Worm (Caenorhabditis elegans) whole organism, L4 larva: Measurements from ENCODE around the gene C17H11.2.
"Not testable (repeated sequence)": the region's sequence is repeated elsewhere in the genome, so short reads cannot be mapped to it uniquely, and the experiment has no call there.

ENCODE experiments used
- aha-1 ChIP-seq: fragments of 150-350 bp; peaks from one replicate; lab custom pipeline; 2014; ENCODE audit warnings: missing biosample characterization, missing genetic modification characterization
- daf-12 ChIP-seq: fragments of 150-350 bp; optimal IDR thresholded peaks from 2 replicates; lab custom pipeline; 2014; ENCODE audit warnings: missing biosample characterization, missing genetic modification reagents, missing genetic modification characterization
- daf-8 ChIP-seq: fragments of 200-800 bp; sonication (Bioruptor generic); IDR thresholded peaks from 2 replicates; pipeline ENCODE4 v1.3.6; 2022; ENCODE audit warnings: missing genetic modification characterization, missing compliant biosample characterization
- dpl-1 ChIP-seq: fragments of 150-350 bp; optimal IDR thresholded peaks from 2 replicates; lab custom pipeline; 2014; ENCODE audit warnings: missing biosample characterization, missing genetic modification reagents, missing genetic modification characterization
- dve-1 ChIP-seq: sonication (generic microtip); optimal IDR thresholded peaks from 2 replicates; lab custom pipeline; 2017; ENCODE audit warnings: antibody characterized with exemption, mild to moderate bottlenecking, missing genetic modification characterization, missing compliant biosample characterization; ENCODE audit not compliant: insufficient read depth
- lin-13 ChIP-seq: fragments of 150-350 bp; optimal IDR thresholded peaks from 2 replicates; lab custom pipeline; 2014; ENCODE audit warnings: missing biosample characterization, missing genetic modification reagents, missing genetic modification characterization
- lin-38 ChIP-seq: fragments of 200-800 bp; sonication (Bioruptor generic); IDR thresholded peaks from 2 replicates; pipeline ENCODE4 v1.3.6; 2022; ENCODE audit warnings: missing genetic modification reagents, missing genetic modification characterization, missing compliant biosample characterization
- nhr-77 ChIP-seq: fragments of 150-350 bp; optimal IDR thresholded peaks from 2 replicates; lab custom pipeline; 2014; ENCODE audit warnings: missing biosample characterization, missing genetic modification characterization
- unc-62 ChIP-seq, 3 experiments: fragments of 150-350 bp in 1 of 3; sonication (generic microtip); optimal IDR thresholded peaks in 2 of 3; peaks in 1 of 3; 1 replicate in 1 of 3; 2 replicates in 2 of 3; lab custom pipeline; 2014 to 2017; ENCODE audit warnings: missing biosample characterization in 3 of 3, missing genetic modification characterization in 3 of 3, missing genetic modification reagents in 3 of 3, missing genotype in 1 of 3
- ztf-11 ChIP-seq: fragments of 150-350 bp; optimal IDR thresholded peaks from 2 replicates; lab custom pipeline; 2014; ENCODE audit warnings: missing biosample characterization, missing genetic modification characterization

DNA sequence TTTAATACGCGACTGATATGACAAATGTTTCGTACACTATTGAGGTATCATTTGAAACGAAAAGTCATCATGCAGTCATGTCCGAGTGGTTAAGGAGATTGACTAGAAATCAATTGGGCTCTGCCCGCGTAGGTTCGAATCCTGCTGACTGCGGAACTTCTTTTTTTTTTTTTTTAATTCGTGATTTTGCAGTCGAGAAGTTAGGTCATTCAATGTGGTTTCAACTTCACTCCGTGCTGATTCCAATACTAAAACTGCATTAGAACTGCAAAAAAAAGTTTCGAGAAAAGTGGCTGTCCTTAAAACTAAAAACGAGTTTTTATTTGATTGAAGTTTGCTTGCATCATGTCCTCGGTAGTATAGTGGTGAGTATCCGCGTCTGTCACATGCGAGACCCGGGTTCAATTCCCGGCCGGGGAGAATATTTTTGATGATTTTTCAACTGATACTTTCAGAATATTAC lies 15.3 kb upstream of the C17H11.2 start:
- TF ChIP-seq nhr-77 (tag; lab: Kevin White, UChicago); ztf-11 (tag; lab: Kevin White, UChicago); unc-62 (GFP tag; optimal IDR thresholded peaks at IDR 0.05 in 1 of 2; lab: Kevin White, UChicago); unc-62 (tag; optimal IDR thresholded peaks at IDR 0.05; lab: Kevin White, UChicago); daf-8 (GFP tag; lab: Robert Waterston, UW); aha-1 (tag; lab: Kevin White, UChicago); daf-12 (tag; lab: Kevin White, UChicago); dpl-1: not testable (repeated sequence)
- peak; percentile 53 for TF ChIP-seq lin-38
- peak; percentile 2 for TF ChIP-seq lin-13 (GFP tag; lab: Kevin White, UChicago)
- peak; percentile 39 for TF ChIP-seq dve-1 (tag; lab: Kevin White, UChicago)
